Fruit fly (Drosophila melanogaster) S2 (cell line): ENCODE results near the gene HP5.

Experiments used
- CG8478 ChIP-seq: fragments of >200 bp; optimal IDR thresholded peaks from 2 replicates; lab custom pipeline; 2018
- CTCF ChIP-seq, 2 experiments: fragments of >200 bp; optimal IDR thresholded peaks; 2 replicates each; lab custom pipeline; 2018

DNA sequence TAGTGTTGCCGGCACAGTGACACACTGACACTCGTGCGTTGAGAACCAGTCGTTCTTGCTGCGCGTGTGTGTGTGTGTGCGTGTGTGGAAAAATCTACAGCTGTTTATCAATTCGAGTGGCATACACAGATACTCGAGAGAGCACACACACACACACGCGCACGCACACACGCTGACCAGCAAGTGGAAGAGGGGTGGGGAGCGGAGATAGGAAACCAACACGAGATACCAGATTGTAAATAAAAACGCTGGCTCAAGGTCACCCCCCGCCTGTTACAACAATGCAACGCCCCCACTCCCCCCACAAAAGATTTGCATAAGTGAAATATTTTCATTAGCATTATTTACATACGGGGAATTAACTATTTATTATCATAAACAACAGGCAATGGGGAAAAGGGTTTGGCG, 27.3 kb upstream of the HP5 start:
- TF ChIP-seq CG8478, result no peak
- TF ChIP-seq CTCF (optimal IDR thresholded peaks at IDR 0.05; lab: Kevin White, UChicago), result no peak
